Worm (Caenorhabditis elegans): ENCODE data around the gene T10H9.8.
A peak's percentile ranks its signal among the peaks of the same experiment; 100 is the strongest.

T10H9.8 gene

ce11 chrV:6658765-6659164, 6.6 kb downstream of the T10H9.8 start:
- no peak for TF ChIP-seq F10E7.11 (tag; optimal IDR thresholded peaks at IDR 0.05)
- no peak for TF ChIP-seq tlf-1 (GFP tag; optimal IDR thresholded peaks at IDR 0.05)
- TF ChIP-seq hmg-20 (GFP tag; IDR thresholded peaks at IDR 0.05), result no peak
- no peak for TF ChIP-seq K11D2.4 (GFP tag; IDR thresholded peaks at IDR 0.05)
- no peak for TF ChIP-seq F49E8.2 (tag; optimal IDR thresholded peaks at IDR 0.05; ENCODE audit: insufficient read depth)
- no peak for TF ChIP-seq dpl-1 (GFP tag; optimal IDR thresholded peaks at IDR 0.05)
- no peak for TF ChIP-seq lin-26 (GFP tag; IDR thresholded peaks at IDR 0.05)
- TF ChIP-seq pha-4 (tag; optimal IDR thresholded peaks at IDR 0.05), result no peak
- TF ChIP-seq akir-1 (GFP tag; optimal IDR thresholded peaks at IDR 0.05), result no peak
- no peak for TF ChIP-seq rpc-1 (optimal IDR thresholded peaks at IDR 0.05)
- no peak for TF ChIP-seq rpc-1 (tag; optimal IDR thresholded peaks at IDR 0.05)
- peak; percentile 46 for TF ChIP-seq K12H6.12 (tag; optimal IDR thresholded peaks at IDR 0.05)
- TF ChIP-seq hmg-1.2 (GFP tag; IDR thresholded peaks at IDR 0.05), result peak; percentile 28; the same call in 1 of the 2 replicates
- no peak for TF ChIP-seq nfya-1 (tag; optimal IDR thresholded peaks at IDR 0.05; ENCODE audit: borderline replicate concordance, insufficient read depth)
- peak; percentile 91 for TF ChIP-seq zfh-2 (GFP tag; conservative IDR thresholded peaks at IDR 0.05)
- TF ChIP-seq ama-1 (optimal IDR thresholded peaks at IDR 0.05), result no peak
- no peak for TF ChIP-seq ama-1 (GFP tag; optimal IDR thresholded peaks at IDR 0.05)
- TF ChIP-seq unc-130 (GFP tag; optimal IDR thresholded peaks at IDR 0.05), result no peak
- TF ChIP-seq tbp1 (GFP tag; optimal IDR thresholded peaks at IDR 0.05), result no peak
- no peak for TF ChIP-seq ceh-100 (GFP tag; IDR thresholded peaks at IDR 0.05)
- TF ChIP-seq mxl-1 (tag; optimal IDR thresholded peaks at IDR 0.05), result no peak
- no peak for TF ChIP-seq F57C9.4 (tag; optimal IDR thresholded peaks at IDR 0.05)
- no peak for TF ChIP-seq fkh-3 (tag; optimal IDR thresholded peaks at IDR 0.05)
- no peak for TF ChIP-seq lir-1 (GFP tag; conservative IDR thresholded peaks at IDR 0.05)
- TF ChIP-seq aptf-2 (GFP tag; conservative IDR thresholded peaks at IDR 0.05), result no peak
- peak; percentile 28 for TF ChIP-seq attf-5 (GFP tag; optimal IDR thresholded peaks at IDR 0.05)
- TF ChIP-seq F33H1.4 (GFP tag; IDR thresholded peaks at IDR 0.05), result no peak
- 0 out of 2 replicates have a peak, but pooled peaks have one; percentile 12 for TF ChIP-seq egrh-3 (GFP tag; IDR thresholded peaks at IDR 0.05)
- no peak for TF ChIP-seq F55B11.4 (tag; optimal IDR thresholded peaks at IDR 0.05; ENCODE audit: borderline replicate concordance, insufficient read depth)
- TF ChIP-seq dox-1 (GFP tag; IDR thresholded peaks at IDR 0.05), result peak; percentile 31; the same call in 1 of the 2 replicates
- TF ChIP-seq mcd-1 (GFP tag; IDR thresholded peaks at IDR 0.05), result peak; percentile 29; the same call in 1 of the 2 replicates
- no peak for TF ChIP-seq ztf-22 (GFP tag; optimal IDR thresholded peaks at IDR 0.05)
- no peak for TF ChIP-seq attf-6 (GFP tag; IDR thresholded peaks at IDR 0.05)
- peak; percentile 32 for TF ChIP-seq chd-7 (tag; optimal IDR thresholded peaks at IDR 0.05)
- TF ChIP-seq F37B4.10 (GFP tag; IDR thresholded peaks at IDR 0.05), result no peak
- TF ChIP-seq somi-1 (GFP tag; optimal IDR thresholded peaks at IDR 0.05), result peak; percentile 11
- 0 out of 2 replicates have a peak, but pooled peaks have one; percentile 21 for TF ChIP-seq egl-44 (GFP tag; IDR thresholded peaks at IDR 0.05)
- TF ChIP-seq cebp-1 (GFP tag; IDR thresholded peaks at IDR 0.05), result no peak
- peak; percentile 64 for TF ChIP-seq cebp-1 (tag; optimal IDR thresholded peaks at IDR 0.05)
- no peak for TF ChIP-seq bed-2 (GFP tag; IDR thresholded peaks at IDR 0.05)
- no peak for TF ChIP-seq F57A8.1 (GFP tag; optimal IDR thresholded peaks at IDR 0.05)
- no peak for TF ChIP-seq pbrm-1 (GFP tag; IDR thresholded peaks at IDR 0.05)
- peak; percentile 21 for TF ChIP-seq ceh-27 (GFP tag; optimal IDR thresholded peaks at IDR 0.05)
- no peak for TF ChIP-seq snpc-4 (GFP tag; optimal IDR thresholded peaks at IDR 0.05)
- peak in 2 of 4 experiments; percentile 7 to 35 for TF ChIP-seq snpc-4 (tag; optimal IDR thresholded peaks at IDR 0.05)
- TF ChIP-seq C17E4.6 (GFP tag; IDR thresholded peaks at IDR 0.05), result no peak
- TF ChIP-seq lsy-27 (tag; optimal IDR thresholded peaks at IDR 0.05; ENCODE audit: borderline replicate concordance, insufficient read depth), result no peak
- no peak for TF ChIP-seq lag-1 (GFP tag; IDR thresholded peaks at IDR 0.05)
- TF ChIP-seq ztf-26 (tag; optimal IDR thresholded peaks at IDR 0.05), result no peak
- TF ChIP-seq lin-40 (tag; optimal IDR thresholded peaks at IDR 0.05), result peak; percentile 6

All from whole organism, young adult.